Fruit fly (Drosophila melanogaster): ENCODE results near the gene bif.

Gene bif

DNA sequence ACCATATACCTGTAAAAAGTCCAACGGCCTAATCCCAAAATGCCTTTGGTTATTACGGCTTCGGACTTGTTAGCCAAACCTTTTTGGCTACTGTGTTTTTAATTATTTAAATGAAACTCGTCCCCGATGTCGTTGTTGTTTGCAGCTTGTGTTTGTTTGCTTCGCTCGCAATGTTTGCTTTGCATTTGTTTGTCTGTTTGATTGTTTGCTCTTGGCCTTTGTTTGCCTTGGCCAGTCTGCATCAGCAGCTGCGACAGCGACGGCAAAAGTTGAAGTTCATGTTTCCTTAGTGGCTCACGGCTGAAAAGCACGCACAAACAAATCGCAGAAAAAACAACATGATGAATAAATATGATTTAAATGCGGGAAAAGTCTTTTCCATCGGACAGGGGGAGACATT is 18.3 kb upstream of the bif start (continued):
- TF ChIP-seq jigr1 (GFP tag; IDR thresholded peaks at IDR 0.05) (no peak), CG13424 (tag; optimal IDR thresholded peaks at IDR 0.05) (peak; percentile 12), CG31365 (tag; optimal IDR thresholded peaks at IDR 0.05) (peak; percentile 48), eyg (GFP tag; optimal IDR thresholded peaks at IDR 0.05) (peak; percentile 14), stc (GFP tag; IDR thresholded peaks at IDR 0.05) (peak; percentile 66; the same call in 1 of the 2 replicates), CG12236 (GFP tag; optimal IDR thresholded peaks at IDR 0.05) (peak; percentile 24), mld (GFP tag; IDR thresholded peaks at IDR 0.05; ENCODE audit: partially characterized antibody) (no peak), CG13123 (GFP tag; optimal IDR thresholded peaks at IDR 0.05) (no peak), Hmx (GFP tag; optimal IDR thresholded peaks at IDR 0.05) (no peak), CG1233 (GFP tag; optimal IDR thresholded peaks at IDR 0.05) (peak; percentile 17), CG13287 (GFP tag; IDR thresholded peaks at IDR 0.05; ENCODE audit: partially characterized antibody) (no peak), tap (tag; optimal IDR thresholded peaks at IDR 0.05) (peak; percentile 2), CG13296 (GFP tag; optimal IDR thresholded peaks at IDR 0.05) (peak; percentile 32), CG2875 (GFP tag; optimal IDR thresholded peaks at IDR 0.05) (peak; percentile 48), ssp (GFP tag; IDR thresholded peaks at IDR 0.05) (no peak), BtbVII (GFP tag; optimal IDR thresholded peaks at IDR 0.05) (peak; percentile 6)

DNA sequence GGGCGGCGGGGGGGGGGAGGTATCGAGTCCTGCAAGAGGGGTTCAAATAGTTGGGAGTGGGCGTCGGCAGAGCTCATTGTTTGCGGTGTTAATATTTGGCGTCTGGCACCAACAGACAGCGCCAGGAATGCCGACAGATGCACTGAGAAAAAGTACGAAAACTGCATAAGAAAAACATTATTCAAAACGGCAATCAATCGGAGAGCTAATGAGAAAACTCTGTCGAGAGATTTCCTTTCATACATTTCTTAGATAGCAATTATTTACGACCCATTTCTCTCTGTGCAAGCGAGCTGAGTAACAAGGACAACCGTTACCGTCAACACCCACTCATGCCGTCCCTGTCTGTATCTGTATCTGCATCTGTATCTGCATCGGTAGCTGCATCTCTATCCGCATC is 14.7 kb upstream of the bif start:
- TF ChIP-seq Ets65A (GFP tag) (peak; percentile 84), ab (GFP tag; optimal IDR thresholded peaks at IDR 0.05) (no peak), lmd (GFP tag; IDR thresholded peaks at IDR 0.05) (0 out of 2 replicates have a peak, but pooled peaks have one; percentile 12), Hr39 (optimal IDR thresholded peaks at IDR 0.05) (peak; percentile 25), Ptx1 (GFP tag; IDR thresholded peaks at IDR 0.05) (0 out of 2 replicates have a peak, but pooled peaks have one; percentile 10), Mes4 (GFP tag; optimal IDR thresholded peaks at IDR 0.05) (no peak), gfzf (GFP tag; optimal IDR thresholded peaks at IDR 0.05) (no peak), CG9797 (GFP tag; optimal IDR thresholded peaks at IDR 0.05) (no peak), Drgx (GFP tag; IDR thresholded peaks at IDR 0.05) (peak; percentile 53), H15 (GFP tag; IDR thresholded peaks at IDR 0.05) (no peak)

DNA sequence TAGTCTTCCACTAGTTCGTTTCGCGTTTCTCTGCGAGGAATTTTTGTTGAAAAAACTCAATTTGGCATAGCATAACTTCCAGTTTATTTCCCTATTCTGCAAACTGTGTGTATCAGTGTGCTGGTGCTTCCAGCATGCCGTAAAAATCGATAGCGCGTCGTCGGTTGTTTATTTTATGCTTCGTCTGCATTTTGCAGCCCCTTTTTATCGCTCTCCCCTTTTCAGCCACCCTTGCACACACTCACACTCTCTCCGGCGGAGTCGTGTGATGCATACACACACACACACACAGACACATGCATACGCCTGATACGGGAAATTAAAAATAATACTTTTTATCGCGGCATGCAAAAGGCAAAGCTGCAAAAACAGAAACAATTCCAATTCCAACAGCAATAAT is 691 bp downstream of the bif start:
- TF ChIP-seq tin (GFP tag; optimal IDR thresholded peaks at IDR 0.05) (no peak), Tbp (GFP tag; optimal IDR thresholded peaks at IDR 0.05) (no peak), E2f1 (GFP tag; IDR thresholded peaks at IDR 0.05) (no peak), Awh (GFP tag; IDR thresholded peaks at IDR 0.05) (no peak), pfk (GFP tag; optimal IDR thresholded peaks at IDR 0.05) (no peak), CG1529 (GFP tag; optimal IDR thresholded peaks at IDR 0.05) (no peak), CG15696 (tag; optimal IDR thresholded peaks at IDR 0.05) (no peak), CG11247 (GFP tag; IDR thresholded peaks at IDR 0.05) (no peak), CG13424 (tag; optimal IDR thresholded peaks at IDR 0.05) (no peak), CG8924 (tag; optimal IDR thresholded peaks at IDR 0.05) (peak; percentile 21), sima (GFP tag; optimal IDR thresholded peaks at IDR 0.05) (no peak), Dp (GFP tag; optimal IDR thresholded peaks at IDR 0.05) (no peak), inv (GFP tag; IDR thresholded peaks at IDR 0.05; ENCODE audit: partially characterized antibody) (no peak), btn (GFP tag; optimal IDR thresholded peaks at IDR 0.05) (no peak), pita (GFP tag; optimal IDR thresholded peaks at IDR 0.05) (no peak), CG11456 (GFP tag; IDR thresholded peaks at IDR 0.05) (no peak), pros (GFP tag; optimal IDR thresholded peaks at IDR 0.05) (peak; percentile 0), CG6683 (GFP tag; optimal IDR thresholded peaks at IDR 0.05) (no peak), crp (GFP tag; optimal IDR thresholded peaks at IDR 0.05) (no peak), ci (GFP tag; IDR thresholded peaks at IDR 0.05) (peak; percentile 7; the same call in 1 of the 3 replicates), Ptx1 (GFP tag; IDR thresholded peaks at IDR 0.05) (no peak), CG1233 (GFP tag; optimal IDR thresholded peaks at IDR 0.05) (no peak), Hmr (GFP tag; optimal IDR thresholded peaks at IDR 0.05) (no peak), CG17328 (GFP tag; IDR thresholded peaks at IDR 0.05) (no peak), Bgb (GFP tag; IDR thresholded peaks at IDR 0.05; ENCODE audit: partially characterized antibody) (no peak), NFAT (GFP tag; IDR thresholded peaks at IDR 0.05) (no peak), insv (GFP tag; optimal IDR thresholded peaks at IDR 0.05) (no peak)

Data from whole organism, embryonic.